Worm (Caenorhabditis elegans) whole organism, L1 larva: ENCODE measurements around the gene cya-1.

ENCODE experiments used
- aha-1 ChIP-seq: fragments of 150-350 bp; optimal IDR thresholded peaks from 2 replicates; lab custom pipeline; 2014; ENCODE audit warnings: missing biosample characterization, missing genetic modification characterization
- aly-2 ChIP-seq: fragments of 150-350 bp; optimal IDR thresholded peaks from 2 replicates; lab custom pipeline; 2014; ENCODE audit warnings: missing biosample characterization, missing genetic modification characterization
- ets-5 ChIP-seq: fragments of 200-800 bp; sonication (Bioruptor generic); IDR thresholded peaks from 2 replicates; pipeline ENCODE4 v1.3.6; 2022; ENCODE audit warnings: missing genetic modification characterization, missing compliant biosample characterization
- isw-1 ChIP-seq: fragments of 200-800 bp; sonication (Bioruptor generic); IDR thresholded peaks from 2 replicates; pipeline ENCODE4 v1.3.6; 2022; ENCODE audit warnings: missing genetic modification characterization, missing compliant biosample characterization
- lsy-2 ChIP-seq, 2 experiments: fragments of 150-350 bp; optimal IDR thresholded peaks; 2 replicates each; lab custom pipeline; 2014; ENCODE audit warnings: missing biosample characterization in 2 of 2, missing genetic modification characterization in 2 of 2
- nhr-20 ChIP-seq: sonication (generic microtip); optimal IDR thresholded peaks from 2 replicates; lab custom pipeline; 2016; ENCODE audit warnings: mild to moderate bottlenecking, missing genetic modification characterization, missing compliant biosample characterization
- nhr-237 ChIP-seq: fragments of 150-350 bp; optimal IDR thresholded peaks from 2 replicates; lab custom pipeline; 2014; ENCODE audit warnings: missing biosample characterization, missing genetic modification characterization
- skn-1 ChIP-seq: fragments of 150-350 bp; optimal IDR thresholded peaks from 2 replicates; lab custom pipeline; 2014; ENCODE audit warnings: missing biosample characterization, missing genetic modification characterization
- snpc-4 ChIP-seq: fragments of 150-350 bp; optimal IDR thresholded peaks from 2 replicates; lab custom pipeline; 2014; ENCODE audit warnings: missing biosample characterization, missing genetic modification characterization
- unc-62 ChIP-seq: fragments of 150-350 bp; optimal IDR thresholded peaks from 2 replicates; lab custom pipeline; 2014; ENCODE audit warnings: missing biosample characterization, missing genetic modification reagents, missing genetic modification characterization

DNA sequence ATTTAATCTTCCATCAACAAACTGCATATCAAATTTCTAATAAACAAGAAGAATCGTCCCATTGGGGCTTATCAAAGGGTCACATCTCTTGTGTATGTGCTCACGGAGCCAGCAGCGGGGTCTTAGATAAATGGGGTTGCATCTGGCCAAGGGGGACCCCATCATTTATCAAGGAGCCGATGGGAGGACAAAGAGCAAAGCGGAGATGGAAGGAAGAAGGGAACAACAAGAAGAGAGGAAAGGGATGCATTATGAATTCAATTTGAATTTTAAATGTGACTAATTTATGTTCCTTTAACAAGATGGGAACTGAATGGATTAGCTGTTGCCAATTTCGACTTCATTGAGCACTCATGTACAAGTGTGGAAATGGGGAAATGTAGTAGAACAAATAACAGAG, 24.7 kb downstream of the cya-1 start:
- TF ChIP-seq aha-1 (tag; lab: Kevin White, UChicago) (no peak), snpc-4 (tag; lab: Kevin White, UChicago) (no peak), nhr-237 (no peak), unc-62 (GFP tag; lab: Kevin White, UChicago) (no peak), lsy-2 (tag; optimal IDR thresholded peaks at IDR 0.05; lab: Kevin White, UChicago) (peak in 1 of 2 experiments; percentile 16), nhr-20 (tag; lab: Kevin White, UChicago) (no peak), skn-1 (tag; lab: Kevin White, UChicago) (no peak), aly-2 (no peak), isw-1 (no peak), ets-5 (GFP tag; lab: Robert Waterston, UW) (no peak)
